Worm (Caenorhabditis elegans) whole organism, young adult: Measurements from ENCODE around the gene col-162.

ENCODE experiments used
- B0261.1 ChIP-seq: sonication (generic microtip); optimal IDR thresholded peaks from 2 replicates; lab custom pipeline; 2016; ENCODE audit warnings: mild to moderate bottlenecking, missing genetic modification characterization, moderate library complexity, missing compliant biosample characterization
- C06A6.2 ChIP-seq: fragments of 200-800 bp; sonication (Bioruptor generic); conservative IDR thresholded peaks from 2 replicates; pipeline ENCODE4 v1.3.6; 2022; ENCODE audit warnings: missing genetic modification characterization, missing compliant biosample characterization
- C17E4.6 ChIP-seq: fragments of 200-800 bp; sonication (Bioruptor generic); IDR thresholded peaks from 2 replicates; pipeline ENCODE4 v1.3.6; 2022; ENCODE audit warnings: missing genetic modification reagents, missing genetic modification characterization, missing compliant biosample characterization
- F23B12.7 ChIP-seq: sonication (generic microtip); optimal IDR thresholded peaks from 2 replicates; lab custom pipeline; 2017; ENCODE audit warnings: missing genetic modification characterization, mild to moderate bottlenecking, missing compliant biosample characterization, antibody characterized with exemption, moderate library complexity; ENCODE audit not compliant: insufficient read depth
- F55B11.4 ChIP-seq: sonication (generic microtip); optimal IDR thresholded peaks from 2 replicates; lab custom pipeline; 2016; ENCODE audit warnings: missing compliant biosample characterization, missing genetic modification characterization, borderline replicate concordance; ENCODE audit not compliant: insufficient read depth
- K11D2.4 ChIP-seq: fragments of 200-800 bp; sonication (Bioruptor generic); IDR thresholded peaks from 2 replicates; pipeline ENCODE4 v1.3.6; 2022; ENCODE audit warnings: missing genetic modification reagents, missing genetic modification characterization, missing compliant biosample characterization
- K12H6.12 ChIP-seq: fragments of 200-800 bp; sonication (Bioruptor generic); optimal IDR thresholded peaks from 2 replicates; lab custom pipeline; 2018; ENCODE audit warnings: mild to moderate bottlenecking, missing genetic modification characterization, missing compliant biosample characterization
- Y53F4B.3 ChIP-seq: fragments of 200-800 bp; sonication (Bioruptor generic); IDR thresholded peaks from 2 replicates; pipeline ENCODE4 v1.3.6; 2022; ENCODE audit warnings: missing genetic modification reagents, missing genetic modification characterization, missing compliant biosample characterization
- Y53G8AR.9 ChIP-seq: fragments of 200-800 bp; sonication (Bioruptor generic); conservative IDR thresholded peaks from 2 replicates; pipeline ENCODE4 v1.3.6; 2022; ENCODE audit warnings: missing genetic modification reagents, missing genetic modification characterization, missing compliant biosample characterization
- Y67H2A.10 ChIP-seq: fragments of 200-800 bp; sonication (Bioruptor generic); conservative IDR thresholded peaks from 2 replicates; pipeline ENCODE4 v1.3.6; 2022; ENCODE audit warnings: missing genetic modification reagents, missing genetic modification characterization, missing compliant biosample characterization
- Y79H2A.3 ChIP-seq: fragments of 200-800 bp; sonication (Bioruptor generic); conservative IDR thresholded peaks from 2 replicates; pipeline ENCODE4 v1.3.6; 2022; ENCODE audit warnings: missing genetic modification reagents, missing genetic modification characterization, missing compliant biosample characterization
- Y95B8A.8 ChIP-seq: fragments of 200-800 bp; sonication (Bioruptor generic); IDR thresholded peaks from 2 replicates; pipeline ENCODE4 v1.3.6; 2022; ENCODE audit warnings: missing genetic modification reagents, missing genetic modification characterization, missing compliant biosample characterization
- akir-1 ChIP-seq: fragments of 200-800 bp; sonication (Bioruptor generic); optimal IDR thresholded peaks from 2 replicates; lab custom pipeline; 2018; ENCODE audit warnings: mild to moderate bottlenecking, missing genetic modification characterization, moderate library complexity, missing compliant biosample characterization
- atf-7 ChIP-seq: sonication (generic microtip); optimal IDR thresholded peaks from 2 replicates; lab custom pipeline; 2017; ENCODE audit warnings: mild to moderate bottlenecking, missing genetic modification characterization, missing compliant biosample characterization
- bed-2 ChIP-seq: fragments of 200-800 bp; sonication (Bioruptor generic); IDR thresholded peaks from 2 replicates; pipeline ENCODE4 v1.3.6; 2022; ENCODE audit warnings: missing genetic modification reagents, missing genetic modification characterization, missing compliant biosample characterization
- cebp-1 ChIP-seq, 2 experiments: fragments of 200-800 bp in 1 of 2; sonication (Bioruptor generic) in 1 of 2; sonication (generic microtip) in 1 of 2; IDR thresholded peaks in 1 of 2; optimal IDR thresholded peaks in 1 of 2; 2 replicates each; pipeline versions ENCODE4 v1.3.6 to Lab custom; 2017 to 2022; ENCODE audit warnings: missing compliant biosample characterization in 2 of 2, missing genetic modification characterization in 2 of 2, mild to moderate bottlenecking in 1 of 2, missing genetic modification reagents in 1 of 2, moderate library complexity in 1 of 2
- ceh-100 ChIP-seq: fragments of 200-800 bp; sonication (Bioruptor generic); IDR thresholded peaks from 2 replicates; pipeline ENCODE4 v1.3.6; 2022; ENCODE audit warnings: missing genetic modification reagents, missing genetic modification characterization, missing compliant biosample characterization
- ceh-91 ChIP-seq: fragments of 200-800 bp; sonication (Bioruptor generic); IDR thresholded peaks from 2 replicates; pipeline ENCODE4 v1.3.6; 2022; ENCODE audit warnings: missing genetic modification reagents, missing genetic modification characterization, missing compliant biosample characterization
- die-1 ChIP-seq: sonication (generic microtip); optimal IDR thresholded peaks from 2 replicates; lab custom pipeline; 2016; ENCODE audit warnings: missing genotype, mild to moderate bottlenecking, missing genetic modification characterization, missing compliant biosample characterization
- dpl-1 ChIP-seq: fragments of 150-350 bp; optimal IDR thresholded peaks from 2 replicates; lab custom pipeline; 2014; ENCODE audit warnings: missing biosample characterization, missing genetic modification reagents, missing genetic modification characterization
- efl-1 ChIP-seq: fragments of 150-350 bp; optimal IDR thresholded peaks from 2 replicates; lab custom pipeline; 2014; ENCODE audit warnings: missing biosample characterization, missing genetic modification reagents, missing genetic modification characterization
- egl-44 ChIP-seq: fragments of 200-800 bp; sonication (Bioruptor generic); IDR thresholded peaks from 2 replicates; pipeline ENCODE4 v1.3.6; 2022; ENCODE audit warnings: missing genetic modification reagents, missing genetic modification characterization, missing compliant biosample characterization
- egrh-3 ChIP-seq: fragments of 200-800 bp; sonication (Bioruptor generic); IDR thresholded peaks from 2 replicates; pipeline ENCODE4 v1.3.6; 2022; ENCODE audit warnings: missing genetic modification reagents, missing genetic modification characterization, missing compliant biosample characterization
- ekl-4 ChIP-seq: fragments of 200-800 bp; sonication (Bioruptor generic); IDR thresholded peaks from 2 replicates; pipeline ENCODE4 v1.3.6; 2022; ENCODE audit warnings: missing genetic modification reagents, missing genetic modification characterization, missing compliant biosample characterization
- fkh-3 ChIP-seq: sonication (generic microtip); optimal IDR thresholded peaks from 2 replicates; lab custom pipeline; 2016; ENCODE audit warnings: mild to moderate bottlenecking, missing genetic modification characterization, missing compliant biosample characterization
- hrde-1 ChIP-seq: sonication (generic microtip); optimal IDR thresholded peaks from 2 replicates; lab custom pipeline; 2016; ENCODE audit warnings: missing genetic modification characterization, mild to moderate bottlenecking, missing compliant biosample characterization, moderate library complexity, missing genotype, missing genetic modification reagents, borderline replicate concordance
- hsf-1 ChIP-seq: fragments of 200-800 bp; sonication (Bioruptor generic); IDR thresholded peaks from 2 replicates; pipeline ENCODE4 v1.3.6; 2022; ENCODE audit warnings: missing genetic modification reagents, missing genetic modification characterization, missing compliant biosample characterization
- lag-1 ChIP-seq: fragments of 200-800 bp; sonication (Bioruptor generic); IDR thresholded peaks from 2 replicates; pipeline ENCODE4 v1.3.6; 2022; ENCODE audit warnings: missing genetic modification reagents, missing genetic modification characterization, missing compliant biosample characterization
- lin-40 ChIP-seq: sonication (generic microtip); optimal IDR thresholded peaks from 2 replicates; lab custom pipeline; 2016; ENCODE audit warnings: missing genetic modification characterization, mild to moderate bottlenecking, missing compliant biosample characterization, missing genotype, missing genetic modification reagents
- lir-1 ChIP-seq: fragments of 200-800 bp; sonication (Bioruptor generic); conservative IDR thresholded peaks from 2 replicates; pipeline ENCODE4 v1.3.6; 2022; ENCODE audit warnings: missing genetic modification reagents, missing genetic modification characterization, missing compliant biosample characterization
- lsy-27 ChIP-seq: sonication (generic microtip); optimal IDR thresholded peaks from 2 replicates; lab custom pipeline; 2017; ENCODE audit warnings: missing genetic modification characterization, mild to moderate bottlenecking, missing compliant biosample characterization, antibody characterized with exemption, missing genotype, borderline replicate concordance; ENCODE audit not compliant: insufficient read depth
- madf-10 ChIP-seq: sonication (generic microtip); optimal IDR thresholded peaks from 2 replicates; lab custom pipeline; 2016; ENCODE audit warnings: mild to moderate bottlenecking, missing genetic modification characterization, missing compliant biosample characterization
- madf-3 ChIP-seq: fragments of 200-800 bp; sonication (Bioruptor generic); IDR thresholded peaks from 2 replicates; pipeline ENCODE4 v1.3.6; 2022; ENCODE audit warnings: missing genetic modification reagents, missing genetic modification characterization, missing compliant biosample characterization
- mel-28 ChIP-seq: sonication (generic microtip); optimal IDR thresholded peaks from 2 replicates; lab custom pipeline; 2016; ENCODE audit warnings: borderline replicate concordance, mild to moderate bottlenecking, missing genetic modification characterization, missing compliant biosample characterization
- mes-4 ChIP-seq: sonication (generic microtip); optimal IDR thresholded peaks from 2 replicates; lab custom pipeline; 2016; ENCODE audit warnings: missing genotype, missing genetic modification characterization, missing compliant biosample characterization
- nfya-2 ChIP-seq: fragments of 200-800 bp; sonication (Bioruptor generic); IDR thresholded peaks from 2 replicates; pipeline ENCODE4 v1.3.6; 2022; ENCODE audit warnings: missing genetic modification reagents, missing genetic modification characterization, missing compliant biosample characterization
- nhr-120 ChIP-seq: fragments of 200-800 bp; sonication (Bioruptor generic); IDR thresholded peaks from 2 replicates; pipeline ENCODE4 v1.3.6; 2022; ENCODE audit warnings: missing genetic modification characterization, missing compliant biosample characterization
- nhr-90 ChIP-seq: sonication (generic microtip); optimal IDR thresholded peaks from 2 replicates; lab custom pipeline; 2016; ENCODE audit warnings: missing genotype, mild to moderate bottlenecking, missing genetic modification characterization, missing compliant biosample characterization
- repo-1 ChIP-seq: sonication (generic microtip); optimal IDR thresholded peaks from 2 replicates; lab custom pipeline; 2017; ENCODE audit warnings: mild to moderate bottlenecking, missing genetic modification characterization, missing compliant biosample characterization
- snpc-1.3 ChIP-seq: sonication (generic microtip); optimal IDR thresholded peaks from 2 replicates; lab custom pipeline; 2017; ENCODE audit warnings: missing genetic modification characterization, mild to moderate bottlenecking, missing compliant biosample characterization, antibody characterized with exemption, moderate library complexity, missing genotype, missing genetic modification reagents; ENCODE audit not compliant: insufficient read depth
- snpc-3.4 ChIP-seq: sonication (generic microtip); optimal IDR thresholded peaks from 2 replicates; lab custom pipeline; 2017; ENCODE audit warnings: missing genetic modification characterization, mild to moderate bottlenecking, missing compliant biosample characterization, antibody characterized with exemption, moderate library complexity, missing genotype, missing genetic modification reagents
- unc-62 ChIP-seq: fragments of 150-350 bp; optimal IDR thresholded peaks from 2 replicates; lab custom pipeline; 2014; ENCODE audit warnings: missing biosample characterization, missing genetic modification reagents, missing genetic modification characterization
- zfh-2 ChIP-seq: fragments of 200-800 bp; sonication (Bioruptor generic); conservative IDR thresholded peaks from 2 replicates; pipeline ENCODE4 v1.3.6; 2022; ENCODE audit warnings: missing genetic modification reagents, missing genetic modification characterization, missing compliant biosample characterization
- ztf-28 ChIP-seq: fragments of 200-800 bp; sonication (Bioruptor generic); IDR thresholded peaks from 2 replicates; pipeline ENCODE4 v1.3.6; 2022; ENCODE audit warnings: missing genetic modification reagents, missing genetic modification characterization, missing compliant biosample characterization
- ztf-3 ChIP-seq: fragments of 200-800 bp; sonication (Bioruptor generic); optimal IDR thresholded peaks from 2 replicates; lab custom pipeline; 2018; ENCODE audit warnings: mild to moderate bottlenecking, missing genetic modification characterization, missing compliant biosample characterization

The col-162 gene

DNA sequence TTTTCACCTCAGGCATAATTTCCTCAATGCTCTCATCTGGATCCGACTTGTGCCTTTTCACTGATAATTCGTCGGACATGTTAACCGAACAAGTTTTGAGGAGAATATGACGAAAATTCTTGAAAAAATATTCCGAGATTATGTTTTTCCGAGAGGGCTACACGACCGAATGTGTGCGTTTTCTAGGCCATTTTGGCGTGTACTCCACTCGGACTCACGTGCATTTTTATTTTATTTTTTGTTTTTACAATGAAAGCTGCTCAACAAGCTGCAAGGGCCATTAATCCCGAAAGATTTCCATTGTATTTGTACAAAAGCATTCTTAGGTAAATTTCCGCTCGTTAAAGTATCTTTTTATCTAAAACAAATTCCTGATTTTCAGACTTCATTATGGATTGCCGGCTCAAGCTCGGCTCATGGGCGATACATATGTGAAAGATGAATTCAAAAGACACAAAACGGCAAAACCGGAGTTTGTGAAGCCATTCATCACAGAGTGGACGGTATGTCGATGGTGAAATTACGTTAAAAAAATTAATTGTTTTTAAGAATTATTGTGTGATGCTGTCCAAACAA lies 26.5 kb downstream of the col-162 start, which contains the start of the genes F25H9.6 and F25H9.7 (continued):
- TF ChIP-seq lsy-27 (tag; lab: Kevin White, UChicago): no peak
- no peak; the same call in 1 of the 2 replicates for TF ChIP-seq madf-3 (GFP tag; lab: Robert Waterston, UW)
- no peak for TF ChIP-seq nfya-2
- TF ChIP-seq Y53F4B.3: no peak
- TF ChIP-seq repo-1: peak; percentile 58
- TF ChIP-seq efl-1: no peak
- TF ChIP-seq ceh-100 (GFP tag; lab: Robert Waterston, UW): peak; percentile 79
- 0 out of 2 replicates have a peak, but pooled peaks have one; percentile 58 for TF ChIP-seq nhr-120 (GFP tag; lab: Robert Waterston, UW)
- no peak for TF ChIP-seq lag-1 (GFP tag; lab: Robert Waterston, UW)
- TF ChIP-seq ztf-3 (GFP tag; lab: Kevin White, UChicago): no peak
- TF ChIP-seq ekl-4 (GFP tag; lab: Robert Waterston, UW): peak; percentile 59; the same call in 1 of the 2 replicates
- no peak for TF ChIP-seq fkh-3 (tag; lab: Kevin White, UChicago)
- no peak for TF ChIP-seq C06A6.2 (GFP tag; lab: Robert Waterston, UW)
- peak; percentile 93 for TF ChIP-seq lir-1
- 0 out of 2 replicates have a peak, but pooled peaks have one; percentile 45 for TF ChIP-seq Y67H2A.10 (GFP tag; lab: Robert Waterston, UW)
- TF ChIP-seq egrh-3 (GFP tag; lab: Robert Waterston, UW): no peak; the same call in 1 of the 2 replicates
- TF ChIP-seq nhr-90: no peak
- TF ChIP-seq C17E4.6 (GFP tag; lab: Robert Waterston, UW): peak; percentile 24; the same call in 1 of the 2 replicates
- TF ChIP-seq egl-44: peak; percentile 53; the same call in 1 of the 2 replicates
- TF ChIP-seq snpc-1.3: peak; percentile 31
- TF ChIP-seq dpl-1 (GFP tag; lab: Kevin White, UChicago): no peak
- peak; percentile 76 for TF ChIP-seq hrde-1 (tag; lab: Kevin White, UChicago)
- TF ChIP-seq B0261.1: peak; percentile 11
- TF ChIP-seq madf-10 (tag; lab: Kevin White, UChicago): peak; percentile 74
- peak; percentile 16 for TF ChIP-seq F23B12.7 (tag; lab: Kevin White, UChicago)
- TF ChIP-seq cebp-1 (GFP tag; IDR thresholded peaks at IDR 0.05; lab: Robert Waterston, UW): peak; percentile 25; the same call in 1 of the 2 replicates
- peak; percentile 62 for TF ChIP-seq cebp-1 (tag; optimal IDR thresholded peaks at IDR 0.05; lab: Kevin White, UChicago)
- TF ChIP-seq Y79H2A.3 (GFP tag; lab: Robert Waterston, UW): no peak
- TF ChIP-seq mel-28 (tag; lab: Kevin White, UChicago): no peak
- TF ChIP-seq bed-2 (GFP tag; lab: Robert Waterston, UW): peak; percentile 91; the same call in 1 of the 2 replicates
- TF ChIP-seq unc-62: no peak
- peak; percentile 51 for TF ChIP-seq snpc-3.4 (tag; lab: Kevin White, UChicago)
- TF ChIP-seq F55B11.4 (tag; lab: Kevin White, UChicago): no peak
- TF ChIP-seq lin-40 (tag; lab: Kevin White, UChicago): peak; percentile 77
- no peak for TF ChIP-seq die-1
- TF ChIP-seq hsf-1: peak; percentile 60; the same call in 1 of the 2 replicates
- no peak for TF ChIP-seq Y95B8A.8 (GFP tag; lab: Robert Waterston, UW)
- TF ChIP-seq zfh-2 (GFP tag; lab: Robert Waterston, UW): no peak
- TF ChIP-seq ceh-91: peak; percentile 51; the same call in 1 of the 2 replicates
- TF ChIP-seq K12H6.12: peak; percentile 92
- TF ChIP-seq atf-7 (tag; lab: Kevin White, UChicago): peak; percentile 44
- TF ChIP-seq K11D2.4 (GFP tag; lab: Robert Waterston, UW): peak; percentile 79
- peak; percentile 91 for TF ChIP-seq akir-1 (GFP tag; lab: Kevin White, UChicago)
- TF ChIP-seq ztf-28 (GFP tag; lab: Robert Waterston, UW): 0 out of 2 replicates have a peak, but pooled peaks have one; percentile 70
- no peak for TF ChIP-seq mes-4 (tag; lab: Kevin White, UChicago)
- no peak for TF ChIP-seq Y53G8AR.9
